Worm (Caenorhabditis elegans): ENCODE data around the gene kel-10.

ce11 chrIII:10083242-10083641 is 18.0 kb downstream of the kel-10 start, which contains the start of gene T16H12.3:
- no peak for TF ChIP-seq him-1 (tag; optimal IDR thresholded peaks at IDR 0.05)
- TF ChIP-seq dao-5 (tag; optimal IDR thresholded peaks at IDR 0.05) = no peak
- no peak for TF ChIP-seq W03F9.2 (tag; optimal IDR thresholded peaks at IDR 0.05)

Data from whole organism, L4/young adult.